Fruit fly (Drosophila melanogaster): Measurements from ENCODE around the gene vih.

DNA sequence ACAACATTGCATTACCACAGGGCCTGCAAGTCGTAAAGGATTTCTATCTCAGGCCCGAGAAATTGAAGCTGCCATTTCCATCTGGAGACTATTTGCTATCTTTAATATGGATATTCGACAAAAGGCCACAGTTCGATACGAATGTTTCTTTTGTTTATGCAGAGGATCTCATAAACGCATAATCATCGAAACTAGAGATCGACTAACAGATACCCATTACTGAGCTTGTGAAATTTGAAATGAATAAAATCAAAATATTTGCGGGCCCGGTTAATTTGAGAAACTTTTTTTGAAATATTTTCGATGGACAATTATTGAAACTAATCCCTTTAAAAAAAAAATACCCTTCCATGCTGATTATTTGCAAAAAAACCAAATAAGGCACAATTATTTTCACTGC lies 17.9 kb upstream of the vih start:
- TF ChIP-seq CG8478 (optimal IDR thresholded peaks at IDR 0.05) (no peak), CTCF (optimal IDR thresholded peaks at IDR 0.05) (no peak)
